Worm (Caenorhabditis elegans): ENCODE measurements around the gene pqn-71.

- TF ChIP-seq K11D2.4 (GFP tag; IDR thresholded peaks at IDR 0.05): no peak
- no peak for TF ChIP-seq unc-62 (GFP tag; optimal IDR thresholded peaks at IDR 0.05)
- TF ChIP-seq lir-1 (GFP tag; conservative IDR thresholded peaks at IDR 0.05): no peak
- TF ChIP-seq T07F8.4 (tag; optimal IDR thresholded peaks at IDR 0.05): no peak
- TF ChIP-seq nhr-90 (tag; optimal IDR thresholded peaks at IDR 0.05): peak; percentile 23
- TF ChIP-seq snpc-1.1 (tag; optimal IDR thresholded peaks at IDR 0.05; ENCODE audit: insufficient read depth): no peak
- no peak for TF ChIP-seq hlh-12 (tag; optimal IDR thresholded peaks at IDR 0.05)
- no peak for TF ChIP-seq snpc-4 (GFP tag; optimal IDR thresholded peaks at IDR 0.05)
- TF ChIP-seq snpc-4 (tag; optimal IDR thresholded peaks at IDR 0.05): no peak
- no peak for TF ChIP-seq ceh-100 (GFP tag; IDR thresholded peaks at IDR 0.05)
- no peak for TF ChIP-seq ztf-3 (GFP tag; optimal IDR thresholded peaks at IDR 0.05)
- TF ChIP-seq ztf-28 (GFP tag; IDR thresholded peaks at IDR 0.05): peak; percentile 44; the same call in 1 of the 2 replicates
Measured at ce11 chrV:15454322-15454721, 11.2 kb upstream of the pqn-71 start.

All from whole organism, young adult.